Worm (Caenorhabditis elegans) whole organism, mixed stage, embryonic: ENCODE measurements around the gene C29F9.2.
"Not testable (repeated sequence)": the region's sequence is repeated elsewhere in the genome, so short reads cannot be mapped to it uniquely, and the experiment has no call there.

Source experiments
- M03D4.4 ChIP-seq: sonication (generic microtip); optimal IDR thresholded peaks from 2 replicates; lab custom pipeline; 2017; ENCODE audit warnings: mild to moderate bottlenecking, missing genetic modification characterization, missing compliant biosample characterization
- bed-3 ChIP-seq: fragments of 200-800 bp; sonication (Bioruptor generic); optimal IDR thresholded peaks from 3 replicates; lab custom pipeline; 2018; ENCODE audit warnings: mild to moderate bottlenecking, missing genetic modification characterization, moderate library complexity, missing compliant biosample characterization
- blmp-1 ChIP-seq: fragments of 150-350 bp; optimal IDR thresholded peaks from 2 replicates; lab custom pipeline; 2014; ENCODE audit warnings: missing biosample characterization, missing genetic modification characterization
- ceh-39 ChIP-seq: fragments of 150-350 bp; optimal IDR thresholded peaks from 2 replicates; lab custom pipeline; 2014; ENCODE audit warnings: missing biosample characterization, missing genetic modification characterization
- ceh-43 ChIP-seq: fragments of 200-800 bp; sonication (Bioruptor generic); optimal IDR thresholded peaks from 2 replicates; lab custom pipeline; 2018; ENCODE audit warnings: mild to moderate bottlenecking, missing genetic modification characterization, moderate library complexity, missing compliant biosample characterization
- ceh-83 ChIP-seq: fragments of 200-800 bp; sonication (Bioruptor generic); optimal IDR thresholded peaks from 2 replicates; lab custom pipeline; 2018; ENCODE audit warnings: mild to moderate bottlenecking, missing genetic modification characterization, missing compliant biosample characterization
- ces-1 ChIP-seq: fragments of 150-350 bp; optimal IDR thresholded peaks from 2 replicates; lab custom pipeline; 2014; ENCODE audit warnings: missing biosample characterization, missing genetic modification reagents, missing genetic modification characterization
- cnd-1 ChIP-seq: fragments of 200-800 bp; sonication (Bioruptor generic); optimal IDR thresholded peaks from 2 replicates; lab custom pipeline; 2018; ENCODE audit warnings: mild to moderate bottlenecking, missing genetic modification characterization, missing compliant biosample characterization
- drap-1 ChIP-seq: fragments of 200-800 bp; sonication (Bioruptor generic); optimal IDR thresholded peaks from 3 replicates; lab custom pipeline; 2018; ENCODE audit warnings: mild to moderate bottlenecking, missing genetic modification characterization, missing compliant biosample characterization
- elt-1 ChIP-seq: sonication (generic microtip); optimal IDR thresholded peaks from 2 replicates; lab custom pipeline; 2017; ENCODE audit warnings: missing genetic modification characterization, mild to moderate bottlenecking, missing compliant biosample characterization, antibody characterized with exemption, moderate library complexity, borderline replicate concordance; ENCODE audit not compliant: insufficient read depth
- elt-3 ChIP-seq: fragments of 150-350 bp; optimal IDR thresholded peaks from 2 replicates; lab custom pipeline; 2014; ENCODE audit warnings: missing biosample characterization, missing genetic modification characterization
- flh-1 ChIP-seq: fragments of 200-800 bp; sonication (Bioruptor generic); optimal IDR thresholded peaks from 2 replicates; lab custom pipeline; 2018; ENCODE audit warnings: mild to moderate bottlenecking, missing genetic modification characterization, moderate library complexity, missing compliant biosample characterization
- ham-2 ChIP-seq: fragments of 200-800 bp; sonication (Bioruptor generic); optimal IDR thresholded peaks from 2 replicates; lab custom pipeline; 2018; ENCODE audit warnings: mild to moderate bottlenecking, missing genetic modification characterization, missing compliant biosample characterization
- hlh-1 ChIP-seq: fragments of 150-350 bp; optimal IDR thresholded peaks from 2 replicates; lab custom pipeline; 2014; ENCODE audit warnings: missing biosample characterization, missing genetic modification reagents, missing genetic modification characterization
- lin-13 ChIP-seq: fragments of 150-350 bp; optimal IDR thresholded peaks from 2 replicates; lab custom pipeline; 2014; ENCODE audit warnings: missing biosample characterization, missing genetic modification characterization
- lin-32 ChIP-seq: fragments of 200-800 bp; sonication (Bioruptor generic); optimal IDR thresholded peaks from 2 replicates; lab custom pipeline; 2018; ENCODE audit warnings: mild to moderate bottlenecking, missing genetic modification characterization, missing compliant biosample characterization
- lsy-2 ChIP-seq: fragments of 150-350 bp; optimal IDR thresholded peaks from 2 replicates; lab custom pipeline; 2014; ENCODE audit warnings: missing biosample characterization, missing genetic modification characterization
- mab-5 ChIP-seq: fragments of 150-350 bp; optimal IDR thresholded peaks from 2 replicates; lab custom pipeline; 2014; ENCODE audit warnings: missing biosample characterization, missing genetic modification characterization
- mep-1 ChIP-seq: fragments of 150-350 bp; optimal IDR thresholded peaks from 2 replicates; lab custom pipeline; 2017; ENCODE audit warnings: missing biosample characterization, missing genetic modification reagents, missing genetic modification characterization, inconsistent platforms
- mls-2 ChIP-seq: sonication (generic microtip); optimal IDR thresholded peaks from 2 replicates; lab custom pipeline; 2016; ENCODE audit warnings: mild to moderate bottlenecking, missing genetic modification characterization, moderate library complexity, missing compliant biosample characterization
- nhr-12 ChIP-seq: fragments of 150-350 bp; optimal IDR thresholded peaks from 2 replicates; lab custom pipeline; 2014; ENCODE audit warnings: missing biosample characterization, missing genetic modification characterization
- nhr-2 ChIP-seq: fragments of 150-350 bp; optimal IDR thresholded peaks from 2 replicates; lab custom pipeline; 2014; ENCODE audit warnings: missing biosample characterization, missing genetic modification characterization
- nhr-237 ChIP-seq: fragments of 150-350 bp; optimal IDR thresholded peaks from 2 replicates; lab custom pipeline; 2014; ENCODE audit warnings: missing biosample characterization, missing genetic modification characterization
- nhr-28 ChIP-seq: fragments of 150-350 bp; optimal IDR thresholded peaks from 2 replicates; lab custom pipeline; 2014; ENCODE audit warnings: missing biosample characterization, missing genetic modification characterization
- nhr-76 ChIP-seq: sonication (generic microtip); optimal IDR thresholded peaks from 2 replicates; lab custom pipeline; 2017; ENCODE audit warnings: missing biosample characterization, missing genetic modification characterization
- pha-4 ChIP-seq: fragments of 150-350 bp; optimal IDR thresholded peaks from 2 replicates; lab custom pipeline; 2018; ENCODE audit warnings: missing biosample characterization, missing genetic modification reagents, missing genetic modification characterization
- sem-2 ChIP-seq: fragments of 200-800 bp; sonication (Bioruptor generic); optimal IDR thresholded peaks from 2 replicates; lab custom pipeline; 2018; ENCODE audit warnings: mild to moderate bottlenecking, missing genetic modification characterization, missing compliant biosample characterization
- snpc-4 ChIP-seq: fragments of 150-350 bp; optimal IDR thresholded peaks from 2 replicates; lab custom pipeline; 2014; ENCODE audit warnings: missing biosample characterization, missing genetic modification characterization
- sptf-1 ChIP-seq: sonication (generic microtip); optimal IDR thresholded peaks from 2 replicates; lab custom pipeline; 2017; ENCODE audit warnings: mild to moderate bottlenecking, missing genetic modification characterization, moderate library complexity, missing compliant biosample characterization
- tbx-8 ChIP-seq: fragments of 200-800 bp; sonication (Bioruptor generic); optimal IDR thresholded peaks from 2 replicates; lab custom pipeline; 2018; ENCODE audit warnings: mild to moderate bottlenecking, missing genetic modification characterization, moderate library complexity, missing compliant biosample characterization
- unc-120 ChIP-seq: sonication (generic microtip); optimal IDR thresholded peaks from 2 replicates; lab custom pipeline; 2017; ENCODE audit warnings: missing genetic modification characterization, missing compliant biosample characterization; ENCODE audit not compliant: poor library complexity, severe bottlenecking
- unc-39 ChIP-seq: fragments of 150-350 bp; optimal IDR thresholded peaks from 2 replicates; lab custom pipeline; 2014; ENCODE audit warnings: missing biosample characterization, missing genetic modification characterization
- unc-62 ChIP-seq: fragments of 150-350 bp; optimal IDR thresholded peaks from 2 replicates; lab custom pipeline; 2014; ENCODE audit warnings: missing biosample characterization, missing genetic modification reagents, missing genetic modification characterization
- zip-8 ChIP-seq: fragments of 150-350 bp; optimal IDR thresholded peaks from 2 replicates; lab custom pipeline; 2014; ENCODE audit warnings: missing biosample characterization, missing genetic modification characterization
- ztf-11 ChIP-seq: fragments of 150-350 bp; optimal IDR thresholded peaks from 2 replicates; lab custom pipeline; 2014; ENCODE audit warnings: missing biosample characterization, missing genetic modification characterization

Gene C29F9.2

DNA sequence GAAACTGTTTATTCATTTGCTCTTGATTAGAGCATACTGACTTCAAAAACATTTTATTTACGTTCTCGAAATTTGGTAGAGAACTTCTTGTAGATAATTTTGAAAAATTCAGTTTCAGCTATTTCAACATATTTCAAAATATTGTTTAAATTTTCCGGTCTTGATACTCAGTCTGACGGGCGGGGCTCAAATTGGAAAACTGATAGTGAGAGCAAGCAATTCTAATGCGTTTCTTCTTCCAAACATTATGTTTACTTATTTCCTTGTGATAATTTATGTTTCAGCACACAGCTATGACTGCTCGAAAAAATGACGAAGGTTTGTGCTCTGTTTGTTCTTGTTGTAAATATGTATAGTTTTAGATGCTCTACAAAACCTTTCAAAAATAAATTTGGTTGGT is 10.5 kb upstream of the C29F9.2 start, which contains the start of gene pals-24:
Gene pals-24 (plus strand): TSS at position 237 of the 400 bp plus-strand sequence.
- TF ChIP-seq blmp-1 = no peak
- TF ChIP-seq ztf-11 (tag; lab: Kevin White, UChicago) = no peak
- TF ChIP-seq elt-3 = no peak
- TF ChIP-seq lin-13 (tag; lab: Kevin White, UChicago) = no peak
- TF ChIP-seq lsy-2 (tag; lab: Kevin White, UChicago) = no peak

DNA sequence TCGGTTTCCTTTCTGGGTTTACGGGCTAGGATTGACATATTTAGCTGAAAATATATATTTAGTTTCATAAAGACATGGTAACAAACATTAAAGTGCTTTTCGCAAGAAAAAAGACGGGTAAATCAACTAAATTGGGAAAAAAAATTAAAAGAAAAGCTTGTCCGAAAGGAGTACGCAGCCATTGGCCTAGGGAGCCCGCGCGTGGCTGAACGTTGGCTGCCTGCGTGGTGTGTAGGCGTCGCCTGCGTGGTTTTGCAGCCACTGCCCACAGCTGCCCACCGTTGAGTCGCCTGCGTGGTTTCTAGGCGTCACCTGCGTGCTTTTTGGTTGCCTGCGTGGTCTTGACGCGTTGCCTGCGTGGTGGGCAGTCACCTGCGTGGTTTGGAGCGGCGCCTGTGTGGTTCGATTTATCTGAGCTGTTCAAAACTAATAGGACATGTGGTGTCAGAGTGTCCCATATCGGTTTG is 8.7 kb upstream of the C29F9.2 start, which contains the start of gene C29F9.12:
Gene C29F9.12 (minus strand): TSS at position 51 of the 467 bp plus-strand sequence.
- TF ChIP-seq unc-39, elt-3, ceh-39: not testable (repeated sequence)

DNA sequence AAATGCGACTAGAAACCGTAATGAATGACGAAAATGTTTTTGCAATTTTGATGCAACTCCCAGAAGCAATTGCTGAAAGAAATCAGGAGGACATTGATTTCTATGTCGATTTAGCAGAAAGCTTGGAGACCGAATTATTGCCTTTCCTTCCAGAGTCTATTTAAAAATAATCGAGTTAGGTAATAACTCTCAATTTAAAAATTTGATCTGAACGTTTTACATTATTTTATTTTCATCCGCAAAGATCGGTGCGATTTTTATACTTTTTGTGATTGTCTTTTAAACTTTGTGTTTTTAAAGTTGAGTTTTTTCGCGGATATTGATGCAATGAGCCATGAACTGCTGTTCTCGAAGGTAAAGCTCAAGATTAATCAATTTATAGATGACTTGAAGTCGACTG is 6.3 kb upstream of the C29F9.2 start, which contains the start of gene pals-23:
Gene pals-23 (plus strand): TSS at position 301 of the 400 bp plus-strand sequence.
- no peak for TF ChIP-seq lin-32 (GFP tag; lab: Kevin White, UChicago)
- no peak for TF ChIP-seq ztf-11 (tag; lab: Kevin White, UChicago)

DNA sequence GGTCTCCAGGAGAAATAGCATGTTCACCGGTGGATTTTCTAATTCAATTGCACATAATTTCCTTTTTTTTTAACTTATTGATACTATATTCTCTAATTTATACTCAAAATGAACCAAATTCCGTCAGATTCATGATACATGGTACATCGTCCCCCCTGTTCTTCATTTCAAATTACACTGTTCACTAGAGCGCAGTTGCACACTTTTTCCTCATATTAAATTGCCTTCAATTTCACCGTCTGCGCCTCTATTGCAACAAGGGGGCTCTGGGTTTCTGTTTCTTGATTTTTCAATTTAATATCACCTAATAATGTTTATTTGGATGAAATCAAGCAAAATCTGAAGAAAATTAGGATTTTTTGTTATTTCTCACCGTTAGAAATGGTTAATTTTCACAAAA is 880 bp downstream of the C29F9.2 start:
- no peak for TF ChIP-seq flh-1 (GFP tag; lab: Kevin White, UChicago)
- no peak for TF ChIP-seq sptf-1 (tag; lab: Kevin White, UChicago)
- no peak for TF ChIP-seq M03D4.4 (tag; lab: Kevin White, UChicago)
- no peak for TF ChIP-seq lin-32 (GFP tag; lab: Kevin White, UChicago)
- no peak for TF ChIP-seq bed-3 (GFP tag; lab: Kevin White, UChicago)
- TF ChIP-seq lin-13 (tag; lab: Kevin White, UChicago) = no peak
- TF ChIP-seq ces-1 (GFP tag; lab: Kevin White, UChicago) = peak; percentile 96
- no peak for TF ChIP-seq elt-3
- no peak for TF ChIP-seq nhr-2
- TF ChIP-seq ceh-83 (GFP tag; lab: Kevin White, UChicago) = no peak
- no peak for TF ChIP-seq unc-62 (GFP tag; lab: Kevin White, UChicago)
- TF ChIP-seq pha-4 (tag; lab: Kevin White, UChicago) = peak; percentile 52
- TF ChIP-seq ztf-11 (tag; lab: Kevin White, UChicago) = no peak
- no peak for TF ChIP-seq nhr-76 (tag; lab: Kevin White, UChicago)
- TF ChIP-seq nhr-12 (tag; lab: Kevin White, UChicago) = no peak
- TF ChIP-seq sem-2 (GFP tag; lab: Kevin White, UChicago) = no peak
- peak; percentile 45 for TF ChIP-seq mep-1 (tag; lab: Kevin White, UChicago)
- peak; percentile 3 for TF ChIP-seq unc-120 (tag; lab: Kevin White, UChicago)
- no peak for TF ChIP-seq zip-8 (tag; lab: Kevin White, UChicago)
- TF ChIP-seq mab-5 = peak; percentile 39
- no peak for TF ChIP-seq snpc-4 (tag; lab: Kevin White, UChicago)
- no peak for TF ChIP-seq cnd-1 (tag; lab: Kevin White, UChicago)
- no peak for TF ChIP-seq ham-2 (GFP tag; lab: Kevin White, UChicago)
- TF ChIP-seq unc-39 = no peak
- TF ChIP-seq ceh-39 = no peak
- peak; percentile 34 for TF ChIP-seq lsy-2 (tag; lab: Kevin White, UChicago)
- no peak for TF ChIP-seq elt-1
- no peak for TF ChIP-seq tbx-8 (GFP tag; lab: Kevin White, UChicago)
- TF ChIP-seq hlh-1 (tag; lab: Kevin White, UChicago) = no peak
- TF ChIP-seq nhr-237 = peak; percentile 11
- no peak for TF ChIP-seq drap-1 (GFP tag; lab: Kevin White, UChicago)
- TF ChIP-seq ceh-43 (GFP tag; lab: Kevin White, UChicago) = no peak
- no peak for TF ChIP-seq blmp-1
- TF ChIP-seq mls-2 = no peak
- no peak for TF ChIP-seq nhr-28 (tag; lab: Kevin White, UChicago)
